Worm (Caenorhabditis elegans) whole organism, L1 larva: ENCODE measurements around the gene rpb-6.

Source experiments
- C04F5.9 ChIP-seq: sonication (generic microtip); optimal IDR thresholded peaks from 2 replicates; lab custom pipeline; 2016; ENCODE audit warnings: missing genetic modification characterization, missing compliant biosample characterization
- C16A3.4 ChIP-seq: fragments of 150-350 bp; optimal IDR thresholded peaks from 2 replicates; lab custom pipeline; 2014; ENCODE audit warnings: missing biosample characterization, missing genetic modification characterization
- C34B4.2 ChIP-seq: sonication (generic microtip); optimal IDR thresholded peaks from 2 replicates; lab custom pipeline; 2017; ENCODE audit warnings: mild to moderate bottlenecking, missing genetic modification characterization, missing compliant biosample characterization
- Y116A8C.19 ChIP-seq: sonication (generic microtip); optimal IDR thresholded peaks from 2 replicates; lab custom pipeline; 2016; ENCODE audit warnings: missing compliant biosample characterization, missing genetic modification characterization, borderline replicate concordance
- ceh-63 ChIP-seq: fragments of 200-800 bp; sonication (Bioruptor generic); optimal IDR thresholded peaks from 2 replicates; lab custom pipeline; 2018; ENCODE audit warnings: mild to moderate bottlenecking, missing genetic modification characterization, missing compliant biosample characterization
- ceh-82 ChIP-seq, 3 experiments: fragments of 150-350 bp in 1 of 3; sonication (generic microtip) in 2 of 3; optimal IDR thresholded peaks; 2 replicates each; lab custom pipeline; 2014 to 2017; ENCODE audit warnings: missing biosample characterization in 3 of 3, missing genetic modification characterization in 3 of 3
- ceh-88 ChIP-seq: fragments of 200-800 bp; sonication (Bioruptor generic); IDR thresholded peaks from 2 replicates; pipeline ENCODE4 v1.3.6; 2022; ENCODE audit warnings: missing genetic modification characterization, missing compliant biosample characterization
- dpl-1 ChIP-seq, 3 experiments: fragments of 150-350 bp in 2 of 3; sonication (generic microtip) in 1 of 3; optimal IDR thresholded peaks; 2 replicates each; lab custom pipeline; 2014 to 2017; ENCODE audit warnings: missing biosample characterization in 3 of 3, missing genetic modification characterization in 3 of 3, missing genetic modification reagents in 3 of 3
- dsc-1 ChIP-seq: sonication (generic microtip); optimal IDR thresholded peaks from 2 replicates; lab custom pipeline; 2016; ENCODE audit warnings: mild to moderate bottlenecking, missing genetic modification characterization, missing compliant biosample characterization
- efl-1 ChIP-seq, 4 experiments: fragments of 150-350 bp; optimal IDR thresholded peaks in 3 of 4; peaks in 1 of 4; 1 replicate in 1 of 4; 2 replicates in 3 of 4; lab custom pipeline; 2014; ENCODE audit warnings: missing biosample characterization in 2 of 4, missing genetic modification characterization in 2 of 4, missing genetic modification reagents in 2 of 4
- egl-27 ChIP-seq, 2 experiments: fragments of 150-350 bp in 1 of 2; sonication (generic microtip); optimal IDR thresholded peaks; 3 replicates each; lab custom pipeline; 2017 to 2018; ENCODE audit warnings: missing biosample characterization in 2 of 2, missing genetic modification characterization in 2 of 2, missing genetic modification reagents in 2 of 2
- elt-3 ChIP-seq, 6 experiments: fragments of 150-350 bp in 1 of 6; sonication (generic microtip); optimal IDR thresholded peaks; 2 replicates each; lab custom pipeline; 2017 to 2018; ENCODE audit warnings: missing biosample characterization in 6 of 6, missing genetic modification characterization in 6 of 6, inconsistent platforms in 1 of 6
- grh-1 ChIP-seq: fragments of 200-800 bp; sonication (Bioruptor generic); IDR thresholded peaks from 2 replicates; pipeline ENCODE4 v1.3.6; 2022; ENCODE audit warnings: missing genetic modification reagents, missing genetic modification characterization, missing compliant biosample characterization
- hpl-2 ChIP-seq: fragments of 150-350 bp; optimal IDR thresholded peaks from 2 replicates; lab custom pipeline; 2014; ENCODE audit warnings: missing biosample characterization, missing genetic modification reagents, missing genetic modification characterization
- irx-1 ChIP-seq: sonication (generic microtip); optimal IDR thresholded peaks from 2 replicates; lab custom pipeline; 2016; ENCODE audit warnings: missing genetic modification characterization, missing compliant biosample characterization
- lin-15B ChIP-seq: fragments of 150-350 bp; sonication (generic microtip); optimal IDR thresholded peaks from 3 replicates; lab custom pipeline; 2014; ENCODE audit warnings: missing biosample characterization, missing genetic modification characterization
- lin-35 ChIP-seq, 2 experiments: fragments of 150-350 bp; optimal IDR thresholded peaks; 2 replicates each; lab custom pipeline; 2014; ENCODE audit warnings: missing biosample characterization in 2 of 2, missing genetic modification characterization in 2 of 2, missing genetic modification reagents in 2 of 2
- mdl-1 ChIP-seq, 2 experiments: fragments of 150-350 bp; optimal IDR thresholded peaks; 2 replicates each; lab custom pipeline; 2014 to 2017; ENCODE audit warnings: missing biosample characterization in 2 of 2, missing genetic modification characterization in 2 of 2, inconsistent platforms in 1 of 2
- mef-2 ChIP-seq: fragments of 150-350 bp; optimal IDR thresholded peaks from 2 replicates; lab custom pipeline; 2014; ENCODE audit warnings: missing biosample characterization, missing genetic modification characterization
- mep-1 ChIP-seq: fragments of 150-350 bp; optimal IDR thresholded peaks from 2 replicates; lab custom pipeline; 2014; ENCODE audit warnings: missing biosample characterization, missing genetic modification characterization
- nhr-12 ChIP-seq: sonication (generic microtip); optimal IDR thresholded peaks from 2 replicates; lab custom pipeline; 2017; ENCODE audit warnings: missing biosample characterization, missing genetic modification characterization
- nhr-19 ChIP-seq: fragments of 200-800 bp; sonication (Bioruptor generic); conservative IDR thresholded peaks from 2 replicates; pipeline ENCODE4 v1.3.6; 2022; ENCODE audit warnings: missing genetic modification characterization, missing compliant biosample characterization
- nhr-20 ChIP-seq: sonication (generic microtip); optimal IDR thresholded peaks from 2 replicates; lab custom pipeline; 2016; ENCODE audit warnings: mild to moderate bottlenecking, missing genetic modification characterization, missing compliant biosample characterization
- nhr-237 ChIP-seq: fragments of 150-350 bp; optimal IDR thresholded peaks from 2 replicates; lab custom pipeline; 2014; ENCODE audit warnings: missing biosample characterization, missing genetic modification characterization
- nhr-28 ChIP-seq: fragments of 150-350 bp; optimal IDR thresholded peaks from 2 replicates; lab custom pipeline; 2014; ENCODE audit warnings: missing biosample characterization, missing genetic modification characterization
- nhr-47 ChIP-seq: sonication (generic microtip); optimal IDR thresholded peaks from 2 replicates; lab custom pipeline; 2016; ENCODE audit warnings: mild to moderate bottlenecking, missing genetic modification characterization, moderate library complexity, missing compliant biosample characterization
- nhr-71 ChIP-seq: sonication (generic microtip); optimal IDR thresholded peaks from 2 replicates; lab custom pipeline; 2016; ENCODE audit warnings: mild to moderate bottlenecking, missing genetic modification characterization, moderate library complexity, missing compliant biosample characterization
- nhr-77 ChIP-seq: fragments of 150-350 bp; optimal IDR thresholded peaks from 2 replicates; lab custom pipeline; 2014; ENCODE audit warnings: missing biosample characterization, missing genetic modification characterization
- nhr-85 ChIP-seq: sonication (generic microtip); peaks from one replicate; lab custom pipeline; 2016; ENCODE audit warnings: missing genetic modification characterization, inconsistent platforms, missing compliant biosample characterization
- nhr-90 ChIP-seq: sonication (generic microtip); optimal IDR thresholded peaks from 2 replicates; lab custom pipeline; 2016; ENCODE audit warnings: mild to moderate bottlenecking, missing genetic modification characterization, missing compliant biosample characterization; ENCODE audit not compliant: poor library complexity
- pax-3 ChIP-seq: fragments of 200-800 bp; sonication (Bioruptor generic); optimal IDR thresholded peaks from 2 replicates; lab custom pipeline; 2018; ENCODE audit warnings: mild to moderate bottlenecking, missing genetic modification characterization, moderate library complexity, missing compliant biosample characterization
- rnt-1 ChIP-seq: sonication (generic microtip); optimal IDR thresholded peaks from 2 replicates; lab custom pipeline; 2016; ENCODE audit warnings: mild to moderate bottlenecking, missing genetic modification characterization, moderate library complexity, missing compliant biosample characterization
- skn-1 ChIP-seq: fragments of 150-350 bp; optimal IDR thresholded peaks from 2 replicates; lab custom pipeline; 2014; ENCODE audit warnings: missing biosample characterization, missing genetic modification characterization
- snpc-4 ChIP-seq: fragments of 150-350 bp; optimal IDR thresholded peaks from 2 replicates; lab custom pipeline; 2014; ENCODE audit warnings: missing biosample characterization, missing genetic modification characterization
- snu-23 ChIP-seq: sonication (generic microtip); optimal IDR thresholded peaks from 2 replicates; lab custom pipeline; 2016; ENCODE audit warnings: missing genetic modification characterization, missing compliant biosample characterization
- sox-4 ChIP-seq: sonication (generic microtip); optimal IDR thresholded peaks from 2 replicates; lab custom pipeline; 2016; ENCODE audit warnings: missing genetic modification characterization, missing compliant biosample characterization
- tbx-2 ChIP-seq: sonication (generic microtip); optimal IDR thresholded peaks from 2 replicates; lab custom pipeline; 2016; ENCODE audit warnings: missing genetic modification characterization, missing compliant biosample characterization
- unc-30 ChIP-seq: sonication (generic microtip); optimal IDR thresholded peaks from 2 replicates; lab custom pipeline; 2017; ENCODE audit warnings: missing biosample characterization, missing genetic modification characterization
- unc-86 ChIP-seq: sonication (generic microtip); optimal IDR thresholded peaks from 2 replicates; lab custom pipeline; 2016; ENCODE audit warnings: missing genetic modification characterization, missing compliant biosample characterization
- vab-15 ChIP-seq: sonication (generic microtip); optimal IDR thresholded peaks from 2 replicates; lab custom pipeline; 2017; ENCODE audit warnings: missing genotype, mild to moderate bottlenecking, missing genetic modification characterization, missing compliant biosample characterization
- xbp-1 ChIP-seq: sonication (generic microtip); optimal IDR thresholded peaks from 2 replicates; lab custom pipeline; 2016; ENCODE audit warnings: missing genetic modification characterization, missing compliant biosample characterization
- zag-1 ChIP-seq: fragments of 150-350 bp; optimal IDR thresholded peaks from 2 replicates; lab custom pipeline; 2014; ENCODE audit warnings: missing biosample characterization, missing genetic modification characterization
- zip-4 ChIP-seq: fragments of 200-800 bp; sonication (Bioruptor generic); optimal IDR thresholded peaks from 2 replicates; lab custom pipeline; 2018; ENCODE audit warnings: mild to moderate bottlenecking, missing genetic modification characterization, moderate library complexity, missing compliant biosample characterization
- ztf-11 ChIP-seq, 2 experiments: sonication (generic microtip); optimal IDR thresholded peaks; 2 replicates each; lab custom pipeline; 2016 to 2017; ENCODE audit warnings: missing genetic modification characterization in 2 of 2, missing biosample characterization in 1 of 2, missing compliant biosample characterization in 1 of 2
- ztf-4 ChIP-seq: fragments of 150-350 bp; optimal IDR thresholded peaks from 2 replicates; lab custom pipeline; 2014; ENCODE audit warnings: missing biosample characterization, missing genetic modification characterization

The rpb-6 gene

ce11 chrII:10557206-10557574 is 22.0 kb upstream of the rpb-6 start (continued):
- TF ChIP-seq ceh-88 (GFP tag; lab: Robert Waterston, UW) (no peak), pax-3 (tag; lab: Kevin White, UChicago) (peak; percentile 15), grh-1 (GFP tag; lab: Robert Waterston, UW) (0 out of 2 replicates have a peak, but pooled peaks have one; percentile 28), dpl-1 (GFP tag; optimal IDR thresholded peaks at IDR 0.05; lab: Kevin White, UChicago) (peak; percentile 23 to 29 (median 28)), xbp-1 (peak; percentile 30), ztf-11 (tag; optimal IDR thresholded peaks at IDR 0.05; lab: Kevin White, UChicago) (no peak), nhr-71 (tag; lab: Kevin White, UChicago) (peak; percentile 92), nhr-12 (tag; lab: Kevin White, UChicago) (no peak), snpc-4 (tag; lab: Kevin White, UChicago) (peak; percentile 26), lin-35 (GFP tag; optimal IDR thresholded peaks at IDR 0.05; lab: Kevin White, UChicago) (peak; percentile 30 to 77), nhr-237 (no peak), mef-2 (tag; lab: Kevin White, UChicago) (no peak), efl-1 (optimal IDR thresholded peaks at IDR 0.05; lab: Kevin White, UChicago) (peak in 1 of 2 experiments; percentile 26), efl-1 (GFP tag; optimal IDR thresholded peaks at IDR 0.05 in 1 of 2; lab: Kevin White, UChicago) (peak in 1 of 2 experiments; percentile 31), mdl-1 (tag; optimal IDR thresholded peaks at IDR 0.05; lab: Kevin White, UChicago) (peak in 1 of 2 experiments; percentile 47), unc-86 (tag; lab: Kevin White, UChicago) (no peak), C16A3.4 (peak; percentile 51), zip-4 (no peak), Y116A8C.19 (tag; lab: Kevin White, UChicago) (no peak), nhr-28 (tag; lab: Kevin White, UChicago) (no peak), ztf-4 (peak; percentile 21), irx-1 (tag; lab: Kevin White, UChicago) (peak; percentile 53), mep-1 (tag; lab: Kevin White, UChicago) (peak; percentile 88), nhr-19 (GFP tag; lab: Robert Waterston, UW) (peak; percentile 75), lin-15B (tag; lab: Kevin White, UChicago) (no peak), vab-15 (tag; lab: Kevin White, UChicago) (no peak), C04F5.9 (tag; lab: Kevin White, UChicago) (no peak), ceh-82 (tag; optimal IDR thresholded peaks at IDR 0.05; lab: Kevin White, UChicago) (no peak), sox-4 (no peak), unc-30 (no peak), ceh-63 (no peak), hpl-2 (GFP tag; lab: Kevin White, UChicago) (no peak), nhr-20 (tag; lab: Kevin White, UChicago) (peak; percentile 85), C34B4.2 (no peak), snu-23 (peak; percentile 78), nhr-90 (peak; percentile 72), egl-27 (tag; optimal IDR thresholded peaks at IDR 0.05; lab: Kevin White, UChicago) (no peak), rnt-1 (tag; lab: Kevin White, UChicago) (peak; percentile 13), dsc-1 (no peak), skn-1 (tag; lab: Kevin White, UChicago) (peak; percentile 73), zag-1 (tag; lab: Kevin White, UChicago) (no peak), nhr-47 (tag; lab: Kevin White, UChicago) (peak; percentile 41), elt-3 (tag; optimal IDR thresholded peaks at IDR 0.05; lab: Kevin White, UChicago) (peak in 2 of 6 experiments; percentile 44 to 85), nhr-85 (tag; lab: Kevin White, UChicago) (peak; percentile 97), tbx-2 (peak; percentile 52), nhr-77 (tag; lab: Kevin White, UChicago) (no peak)
